Fruit fly (Drosophila melanogaster) whole organism, embryonic: ENCODE measurements around the gene lectin-37Db.

Experiments used
- Abd-B ChIP-seq: fragments of 200-800 bp; sonication (Bioruptor generic); optimal IDR thresholded peaks from 2 replicates; lab custom pipeline; 2018; ENCODE audit warnings: missing biosample characterization, mild to moderate bottlenecking, missing genetic modification characterization, moderate library complexity
- Adf1 ChIP-seq: fragments of 200-800 bp; sonication (Bioruptor generic); IDR thresholded peaks from 2 replicates; pipeline ENCODE4 v1.3.6; 2022; ENCODE audit warnings: missing biosample characterization, missing genetic modification characterization
- Antp ChIP-seq: fragments of 200-800 bp; sonication (Bioruptor generic); optimal IDR thresholded peaks from 3 replicates; lab custom pipeline; 2016; ENCODE audit warnings: missing biosample characterization, missing genetic modification characterization
- B-H1 ChIP-seq: fragments of 200-800 bp; sonication (Bioruptor generic); IDR thresholded peaks from 3 replicates; pipeline ENCODE4 v1.3.6; 2022; ENCODE audit warnings: missing biosample characterization, missing genetic modification characterization
- Blimp-1 ChIP-seq: fragments of 200-800 bp; sonication (Bioruptor generic); optimal IDR thresholded peaks from 3 replicates; lab custom pipeline; 2018; ENCODE audit warnings: missing biosample characterization, missing genetic modification characterization, mild to moderate bottlenecking, moderate library complexity, missing genetic modification reagents
- CG10321 ChIP-seq: fragments of 200-800 bp; sonication (Bioruptor generic); IDR thresholded peaks from 2 replicates; pipeline ENCODE4 v1.3.6; 2022; ENCODE audit warnings: missing biosample characterization, missing genetic modification characterization
- CG11085 ChIP-seq: fragments of 200-800 bp; sonication (Bioruptor generic); IDR thresholded peaks from 2 replicates; pipeline ENCODE4 v1.3.6; 2022; ENCODE audit warnings: missing biosample characterization, missing genetic modification characterization
- CG11695 ChIP-seq: fragments of 200-800 bp; sonication (Bioruptor generic); IDR thresholded peaks from 3 replicates; pipeline ENCODE4 v1.3.6; 2022; ENCODE audit warnings: missing biosample characterization, missing genetic modification characterization
- CG12236 ChIP-seq: fragments of 200-800 bp; sonication (Bioruptor generic); optimal IDR thresholded peaks from 2 replicates; lab custom pipeline; 2016; ENCODE audit warnings: missing biosample characterization, missing genetic modification characterization
- CG12659 ChIP-seq: fragments of 200-800 bp; sonication (Bioruptor generic); optimal IDR thresholded peaks from 3 replicates; lab custom pipeline; 2017; ENCODE audit warnings: mild to moderate bottlenecking, missing biosample characterization, missing genetic modification reagents, missing genetic modification characterization
- CG13424 ChIP-seq: fragments of 200-800 bp; sonication (Bioruptor generic); optimal IDR thresholded peaks from 2 replicates; lab custom pipeline; 2019; ENCODE audit warnings: missing biosample characterization, mild to moderate bottlenecking, missing genetic modification characterization, moderate library complexity
- CG14965 ChIP-seq: fragments of 200-800 bp; sonication (Bioruptor generic); optimal IDR thresholded peaks from 2 replicates; lab custom pipeline; 2016; ENCODE audit warnings: missing biosample characterization, missing genetic modification characterization, borderline replicate concordance
- CG15601 ChIP-seq: fragments of 200-800 bp; sonication (Bioruptor generic); optimal IDR thresholded peaks from 3 replicates; lab custom pipeline; 2019; ENCODE audit warnings: missing biosample characterization, mild to moderate bottlenecking, missing genetic modification characterization, moderate library complexity
- CG17361 ChIP-seq: fragments of 200-800 bp; sonication (Bioruptor generic); IDR thresholded peaks from 3 replicates; pipeline ENCODE4 v1.3.6; 2022; ENCODE audit warnings: missing biosample characterization, missing genetic modification characterization
- CG18476 ChIP-seq: fragments of 200-800 bp; sonication (Bioruptor generic); optimal IDR thresholded peaks from 2 replicates; lab custom pipeline; 2016; ENCODE audit warnings: missing biosample characterization, mild to moderate bottlenecking, missing genetic modification characterization
- CG18764 ChIP-seq: fragments of 200-800 bp; sonication (Bioruptor generic); optimal IDR thresholded peaks from 3 replicates; lab custom pipeline; 2016; ENCODE audit warnings: missing biosample characterization, missing genetic modification characterization
- CG2678 ChIP-seq: fragments of 200-800 bp; sonication (Bioruptor generic); optimal IDR thresholded peaks from 3 replicates; lab custom pipeline; 2019; ENCODE audit warnings: missing biosample characterization, mild to moderate bottlenecking, missing genetic modification characterization, moderate library complexity
- CG31388 ChIP-seq: fragments of 200-800 bp; sonication (Bioruptor generic); optimal IDR thresholded peaks from 2 replicates; lab custom pipeline; 2016; ENCODE audit warnings: missing biosample characterization, missing genetic modification characterization
- CG33213 ChIP-seq: fragments of 200-800 bp; sonication (Bioruptor generic); optimal IDR thresholded peaks from 3 replicates; lab custom pipeline; 2016; ENCODE audit warnings: missing biosample characterization, missing genetic modification characterization
- CG6683 ChIP-seq: fragments of 200-800 bp; sonication (Bioruptor generic); optimal IDR thresholded peaks from 2 replicates; lab custom pipeline; 2017; ENCODE audit warnings: missing biosample characterization, mild to moderate bottlenecking, missing genetic modification characterization, missing genetic modification reagents
- CG6689 ChIP-seq: fragments of 200-800 bp; sonication (Bioruptor generic); IDR thresholded peaks from 2 replicates; pipeline ENCODE4 v1.3.6; 2022; ENCODE audit warnings: missing biosample characterization, missing genetic modification characterization
- CoRest ChIP-seq: fragments of 200-800 bp; sonication (Bioruptor generic); optimal IDR thresholded peaks from 3 replicates; lab custom pipeline; 2018; ENCODE audit warnings: missing biosample characterization, mild to moderate bottlenecking, missing genetic modification characterization, moderate library complexity
- Dad ChIP-seq: fragments of 200-800 bp; sonication (Bioruptor generic); optimal IDR thresholded peaks from 3 replicates; lab custom pipeline; 2016; ENCODE audit warnings: missing biosample characterization, missing genetic modification characterization
- Ets97D ChIP-seq: fragments of 200-800 bp; sonication (Bioruptor generic); optimal IDR thresholded peaks from 3 replicates; lab custom pipeline; 2016; ENCODE audit warnings: missing biosample characterization, missing genetic modification characterization
- Gsc ChIP-seq: fragments of 200-800 bp; sonication (Bioruptor generic); IDR thresholded peaks from 2 replicates; pipeline ENCODE4 v1.3.6; 2022; ENCODE audit warnings: missing biosample characterization, missing genetic modification characterization
- Hr3 ChIP-seq: fragments of 200-800 bp; sonication (Bioruptor generic); optimal IDR thresholded peaks from 3 replicates; lab custom pipeline; 2016; ENCODE audit warnings: missing biosample characterization, missing genetic modification characterization
- MBD-R2 ChIP-seq: fragments of 200-800 bp; sonication (Bioruptor generic); IDR thresholded peaks from 2 replicates; pipeline ENCODE4 v1.3.6; 2022; ENCODE audit warnings: missing biosample characterization, missing genetic modification characterization
- Myb ChIP-seq: fragments of 200-800 bp; sonication (Bioruptor generic); optimal IDR thresholded peaks from 2 replicates; lab custom pipeline; 2016; ENCODE audit warnings: missing biosample characterization, missing genetic modification characterization
- NfI ChIP-seq: fragments of 200-800 bp; sonication (Bioruptor generic); optimal IDR thresholded peaks from 3 replicates; lab custom pipeline; 2018; ENCODE audit warnings: missing biosample characterization, mild to moderate bottlenecking, missing genetic modification characterization, moderate library complexity
- Optix ChIP-seq: fragments of 200-800 bp; sonication (Bioruptor generic); IDR thresholded peaks from 3 replicates; pipeline ENCODE4 v1.3.6; 2022; ENCODE audit warnings: missing biosample characterization, missing genetic modification characterization
- Spps ChIP-seq: fragments of 200-800 bp; sonication (Bioruptor generic); optimal IDR thresholded peaks from 2 replicates; lab custom pipeline; 2018; ENCODE audit warnings: missing biosample characterization, mild to moderate bottlenecking, missing genetic modification characterization
- Sry-δ ChIP-seq: fragments of 200-800 bp; sonication (Bioruptor generic); optimal IDR thresholded peaks from 2 replicates; lab custom pipeline; 2016; ENCODE audit warnings: missing biosample characterization, missing genetic modification characterization
- Ssrp ChIP-seq: fragments of 200-800 bp; sonication (Bioruptor generic); optimal IDR thresholded peaks from 2 replicates; lab custom pipeline; 2018; ENCODE audit warnings: missing biosample characterization, mild to moderate bottlenecking, missing genetic modification characterization, moderate library complexity
- cg ChIP-seq: fragments of 200-800 bp; sonication (Bioruptor generic); optimal IDR thresholded peaks from 3 replicates; lab custom pipeline; 2019; ENCODE audit warnings: missing biosample characterization, mild to moderate bottlenecking, missing genetic modification characterization, moderate library complexity
- dmrt11E ChIP-seq: fragments of 200-800 bp; sonication (Bioruptor generic); optimal IDR thresholded peaks from 3 replicates; lab custom pipeline; 2018; ENCODE audit warnings: missing biosample characterization, mild to moderate bottlenecking, missing genetic modification characterization, moderate library complexity
- eyg ChIP-seq: fragments of 200-800 bp; sonication (Bioruptor generic); optimal IDR thresholded peaks from 3 replicates; lab custom pipeline; 2016; ENCODE audit warnings: missing biosample characterization, missing genetic modification characterization
- fd102C ChIP-seq: fragments of 200-800 bp; sonication (Bioruptor generic); optimal IDR thresholded peaks from 2 replicates; lab custom pipeline; 2018; ENCODE audit warnings: missing biosample characterization, mild to moderate bottlenecking, missing genetic modification characterization, moderate library complexity
- fru ChIP-seq: fragments of >200 bp; optimal IDR thresholded peaks from 2 replicates; lab custom pipeline; 2017
- gfzf ChIP-seq: fragments of 200-800 bp; sonication (Bioruptor generic); optimal IDR thresholded peaks from 2 replicates; lab custom pipeline; 2016; ENCODE audit warnings: missing biosample characterization, mild to moderate bottlenecking, missing genetic modification characterization, moderate library complexity
- gsb-n ChIP-seq: fragments of 200-800 bp; sonication (Bioruptor generic); optimal IDR thresholded peaks from 3 replicates; lab custom pipeline; 2018; ENCODE audit warnings: missing biosample characterization, mild to moderate bottlenecking, missing genetic modification characterization
- gt ChIP-seq: fragments of 200-800 bp; sonication (Bioruptor generic); IDR thresholded peaks from 2 replicates; pipeline ENCODE4 v1.3.6; 2022; ENCODE audit warnings: missing biosample characterization, missing genetic modification characterization
- h ChIP-seq: fragments of >200 bp; optimal IDR thresholded peaks from 2 replicates; lab custom pipeline; 2017
- hb ChIP-seq: fragments of 200-800 bp; sonication (Bioruptor generic); IDR thresholded peaks from 3 replicates; pipeline ENCODE4 v1.3.6; 2022; ENCODE audit warnings: missing biosample characterization, missing genetic modification characterization; ENCODE audit not compliant: partially characterized antibody
- hkb ChIP-seq, 2 experiments: fragments of 200-800 bp in 1 of 2; fragments of >200 bp in 1 of 2; sonication (Bioruptor generic) in 1 of 2; IDR thresholded peaks in 1 of 2; optimal IDR thresholded peaks in 1 of 2; 2 replicates each; pipeline versions ENCODE4 v1.3.6 to Lab custom; 2017 to 2022; ENCODE audit warnings: missing biosample characterization in 1 of 2, missing genetic modification characterization in 1 of 2
- klu ChIP-seq: fragments of 200-800 bp; sonication (Bioruptor generic); IDR thresholded peaks from 2 replicates; pipeline ENCODE4 v1.3.6; 2022; ENCODE audit warnings: missing biosample characterization, missing genetic modification characterization
- knrl ChIP-seq: fragments of 200-800 bp; sonication (Bioruptor generic); IDR thresholded peaks from 3 replicates; pipeline ENCODE4 v1.3.6; 2022; ENCODE audit warnings: missing biosample characterization, missing genetic modification characterization; ENCODE audit not compliant: partially characterized antibody
- odd ChIP-seq: fragments of 200-800 bp; sonication (Bioruptor generic); optimal IDR thresholded peaks from 2 replicates; lab custom pipeline; 2017; ENCODE audit warnings: missing biosample characterization, mild to moderate bottlenecking, missing genetic modification characterization
- p53 ChIP-seq: fragments of 200-800 bp; sonication (Bioruptor generic); optimal IDR thresholded peaks from 2 replicates; lab custom pipeline; 2016; ENCODE audit warnings: missing biosample characterization, missing genetic modification characterization
- twi ChIP-seq: fragments of 200-800 bp; optimal IDR thresholded peaks from 2 replicates; lab custom pipeline; 2019; ENCODE audit warnings: missing biosample characterization, mild to moderate bottlenecking, missing genetic modification characterization, moderate library complexity
- vfl ChIP-seq: fragments of 200-800 bp; sonication (Bioruptor generic); optimal IDR thresholded peaks from 2 replicates; lab custom pipeline; 2016; ENCODE audit warnings: missing biosample characterization, missing genetic modification characterization
- yki ChIP-seq: fragments of >200 bp; optimal IDR thresholded peaks from 3 replicates; lab custom pipeline; 2018

lectin-37Db gene

dm6 chr2L:19444734-19445140 lies 25.9 kb downstream of the lectin-37Db start, which contains the start of gene Hs2st (continued):
- TF ChIP-seq Dad (GFP tag; lab: Kevin White, UChicago) (peak; percentile 95), CG14965 (GFP tag; lab: Kevin White, UChicago) (peak; percentile 15), odd (GFP tag; lab: Kevin White, UChicago) (peak; percentile 69), Antp (GFP tag; lab: Kevin White, UChicago) (peak; percentile 96), CG15601 (tag; lab: Kevin White, UChicago) (peak; percentile 88), h (no peak), Abd-B (peak; percentile 94), CG18476 (GFP tag; lab: Kevin White, UChicago) (peak; percentile 93), CG10321 (GFP tag; lab: Robert Waterston, UW) (peak; percentile 57; the same call in 1 of the 2 replicates), CG6689 (GFP tag; lab: Robert Waterston, UW) (peak; percentile 91), CG11085 (GFP tag; lab: Robert Waterston, UW) (peak; percentile 92), hb (GFP tag; lab: Robert Waterston, UW) (no peak), Gsc (peak; percentile 87), CG17361 (GFP tag; lab: Robert Waterston, UW) (peak; percentile 95), klu (GFP tag; lab: Robert Waterston, UW) (peak; percentile 94), CG31388 (GFP tag; lab: Kevin White, UChicago) (peak; percentile 72), gsb-n (tag; lab: Kevin White, UChicago) (no peak), CG11695 (peak; percentile 82), gfzf (GFP tag; lab: Kevin White, UChicago) (peak; percentile 82), MBD-R2 (GFP tag; lab: Robert Waterston, UW) (peak; percentile 98), Myb (GFP tag; lab: Kevin White, UChicago) (peak; percentile 85), fru (no peak), cg (GFP tag; lab: Kevin White, UChicago) (no peak), Blimp-1 (peak; percentile 83), dmrt11E (peak; percentile 89), knrl (peak; percentile 59; the same call in 2 of the 3 replicates), CG12659 (GFP tag; lab: Kevin White, UChicago) (peak; percentile 95), vfl (GFP tag; lab: Kevin White, UChicago) (peak; percentile 95), twi (tag; lab: Kevin White, UChicago) (peak; percentile 86), CG13424 (peak; percentile 91), Ets97D (peak; percentile 89), eyg (GFP tag; lab: Kevin White, UChicago) (peak; percentile 84), p53 (peak; percentile 88), Spps (tag; lab: Kevin White, UChicago) (peak; percentile 79), gt (GFP tag; lab: Robert Waterston, UW) (peak; percentile 83), Ssrp (tag; lab: Kevin White, UChicago) (peak; percentile 91), Sry-δ (GFP tag; lab: Kevin White, UChicago) (peak; percentile 82), Optix (GFP tag; lab: Robert Waterston, UW) (peak; percentile 90), CoRest (peak; percentile 95), Hr3 (GFP tag; lab: Kevin White, UChicago) (peak; percentile 97), CG33213 (GFP tag; lab: Kevin White, UChicago) (peak; percentile 93), yki (lab: Kevin White, UChicago) (no peak), NfI (GFP tag; lab: Kevin White, UChicago) (peak; percentile 93), hkb (optimal IDR thresholded peaks at IDR 0.05; lab: Kevin White, UChicago) (peak; percentile 97), hkb (GFP tag; IDR thresholded peaks at IDR 0.05; lab: Robert Waterston, UW) (peak; percentile 82), fd102C (GFP tag; lab: Kevin White, UChicago) (peak; percentile 27), CG2678 (tag; lab: Kevin White, UChicago) (peak; percentile 90), CG12236 (GFP tag; lab: Kevin White, UChicago) (peak; percentile 84), B-H1 (GFP tag; lab: Robert Waterston, UW) (peak; percentile 84; the same call in 2 of the 3 replicates), CG6683 (peak; percentile 68), CG18764 (GFP tag; lab: Kevin White, UChicago) (peak; percentile 89), Adf1 (GFP tag; lab: Robert Waterston, UW) (peak; percentile 75)
